Worm (Caenorhabditis elegans): ENCODE results near the gene pycr-4.

pycr-4 gene

ce11 chrIV:7439377-7439776, 37.7 kb downstream of the pycr-4 start:
- TF ChIP-seq mep-1 (tag; optimal IDR thresholded peaks at IDR 0.05) = no peak
- TF ChIP-seq unc-62 (GFP tag; optimal IDR thresholded peaks at IDR 0.05 in 1 of 2) = peak in 1 of 2 experiments; percentile 92
- no peak for TF ChIP-seq unc-62 (tag; optimal IDR thresholded peaks at IDR 0.05)

ce11 chrIV:7433858-7434257, 43.2 kb downstream of the pycr-4 start, which contains the start of gene B0496.11:
Gene B0496.11 (minus strand): TSS chrIV:7433958.
- TF ChIP-seq zag-1 (tag; optimal IDR thresholded peaks at IDR 0.05) (no peak), dmd-9 (GFP tag; IDR thresholded peaks at IDR 0.05) (no peak), dve-1 (tag; optimal IDR thresholded peaks at IDR 0.05; ENCODE audit: insufficient read depth) (no peak), ceh-62 (tag; optimal IDR thresholded peaks at IDR 0.05) (no peak), ZK546.5 (tag; optimal IDR thresholded peaks at IDR 0.05) (no peak), spr-3 (GFP tag; optimal IDR thresholded peaks at IDR 0.05) (no peak), tag-97 (GFP tag; IDR thresholded peaks at IDR 0.05) (no peak), attf-4 (tag; optimal IDR thresholded peaks at IDR 0.05) (no peak), mdt-29 (GFP tag; IDR thresholded peaks at IDR 0.05) (no peak), fos-1 (tag; optimal IDR thresholded peaks at IDR 0.05) (no peak), madf-9 (GFP tag; conservative IDR thresholded peaks at IDR 0.05) (no peak), gei-8 (GFP tag; optimal IDR thresholded peaks at IDR 0.05) (no peak), ceh-28 (tag; optimal IDR thresholded peaks at IDR 0.05) (no peak), ama-1 (optimal IDR thresholded peaks at IDR 0.05) (no peak), aha-1 (tag) (no peak), nhr-102 (tag; optimal IDR thresholded peaks at IDR 0.05) (no peak)

DNA sequence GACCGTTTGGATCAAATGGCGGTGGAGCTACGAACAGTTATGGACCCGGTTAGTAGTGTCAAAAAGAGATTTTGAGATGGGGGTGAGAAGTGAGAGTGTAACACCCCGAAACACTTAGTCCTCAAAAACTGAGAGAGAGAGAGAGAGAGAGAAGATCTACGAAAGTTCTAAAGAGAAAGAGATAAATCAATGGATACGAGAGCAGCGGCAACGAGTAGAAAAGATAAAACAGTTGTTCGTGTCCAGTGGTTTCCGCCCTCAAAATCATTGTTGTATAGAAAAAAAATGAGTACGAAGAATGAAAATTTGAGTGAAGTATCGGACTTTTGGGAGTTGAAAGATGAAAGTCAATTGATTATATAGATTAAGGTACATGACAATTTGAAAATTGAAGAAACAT, 48.1 kb downstream of the pycr-4 start:
- TF ChIP-seq Y5F2A.4 (GFP tag; optimal IDR thresholded peaks at IDR 0.05) = no peak
- TF ChIP-seq lin-1 (GFP tag; IDR thresholded peaks at IDR 0.05) = no peak
- TF ChIP-seq D1046.2 (GFP tag; IDR thresholded peaks at IDR 0.05) = no peak
- TF ChIP-seq ama-1 (optimal IDR thresholded peaks at IDR 0.05) = no peak
- no peak for TF ChIP-seq skn-1 (tag; optimal IDR thresholded peaks at IDR 0.05)
- no peak for TF ChIP-seq lin-15B (tag; optimal IDR thresholded peaks at IDR 0.05)
- TF ChIP-seq gei-8 (GFP tag; optimal IDR thresholded peaks at IDR 0.05) = no peak
- no peak for TF ChIP-seq set-16 (GFP tag; IDR thresholded peaks at IDR 0.05)
- TF ChIP-seq ceh-32 (tag; optimal IDR thresholded peaks at IDR 0.05; ENCODE audit: poor library complexity) = no peak
- no peak for TF ChIP-seq lir-3 (tag; optimal IDR thresholded peaks at IDR 0.05)
- TF ChIP-seq ceh-28 (tag; optimal IDR thresholded peaks at IDR 0.05) = no peak
- no peak for TF ChIP-seq ceh-82 (tag; optimal IDR thresholded peaks at IDR 0.05)
- TF ChIP-seq unc-39 (tag; optimal IDR thresholded peaks at IDR 0.05) = no peak
- TF ChIP-seq nhr-11 (tag; optimal IDR thresholded peaks at IDR 0.05) = no peak
- TF ChIP-seq F37D6.2 (tag; optimal IDR thresholded peaks at IDR 0.05) = no peak
- no peak for TF ChIP-seq zag-1 (tag; optimal IDR thresholded peaks at IDR 0.05)
- no peak for TF ChIP-seq dmd-9 (GFP tag; IDR thresholded peaks at IDR 0.05)
- TF ChIP-seq egl-43 (GFP tag; IDR thresholded peaks at IDR 0.05) = no peak
- no peak for TF ChIP-seq madf-5 (GFP tag; IDR thresholded peaks at IDR 0.05)
- no peak for TF ChIP-seq nhr-76 (tag; optimal IDR thresholded peaks at IDR 0.05)

ce11 chrIV:7428347-7428746, 48.8 kb downstream of the pycr-4 start:
- TF ChIP-seq ceh-44 (GFP tag; IDR thresholded peaks at IDR 0.05) = no peak
- TF ChIP-seq lir-3 (tag; optimal IDR thresholded peaks at IDR 0.05) = no peak
- no peak for TF ChIP-seq mep-1 (tag; optimal IDR thresholded peaks at IDR 0.05)
- no peak for TF ChIP-seq tag-97 (GFP tag; IDR thresholded peaks at IDR 0.05)
- TF ChIP-seq lin-13 (GFP tag; optimal IDR thresholded peaks at IDR 0.05) = no peak
- TF ChIP-seq F37D6.2 (tag; optimal IDR thresholded peaks at IDR 0.05) = no peak
- TF ChIP-seq aha-1 (tag) = no peak
- TF ChIP-seq daf-16 (GFP tag; optimal IDR thresholded peaks at IDR 0.05) = no peak
- no peak for TF ChIP-seq daf-16 (tag; optimal IDR thresholded peaks at IDR 0.05)
